Fruit fly (Drosophila melanogaster): ENCODE results near the gene CG8958.

DNA sequence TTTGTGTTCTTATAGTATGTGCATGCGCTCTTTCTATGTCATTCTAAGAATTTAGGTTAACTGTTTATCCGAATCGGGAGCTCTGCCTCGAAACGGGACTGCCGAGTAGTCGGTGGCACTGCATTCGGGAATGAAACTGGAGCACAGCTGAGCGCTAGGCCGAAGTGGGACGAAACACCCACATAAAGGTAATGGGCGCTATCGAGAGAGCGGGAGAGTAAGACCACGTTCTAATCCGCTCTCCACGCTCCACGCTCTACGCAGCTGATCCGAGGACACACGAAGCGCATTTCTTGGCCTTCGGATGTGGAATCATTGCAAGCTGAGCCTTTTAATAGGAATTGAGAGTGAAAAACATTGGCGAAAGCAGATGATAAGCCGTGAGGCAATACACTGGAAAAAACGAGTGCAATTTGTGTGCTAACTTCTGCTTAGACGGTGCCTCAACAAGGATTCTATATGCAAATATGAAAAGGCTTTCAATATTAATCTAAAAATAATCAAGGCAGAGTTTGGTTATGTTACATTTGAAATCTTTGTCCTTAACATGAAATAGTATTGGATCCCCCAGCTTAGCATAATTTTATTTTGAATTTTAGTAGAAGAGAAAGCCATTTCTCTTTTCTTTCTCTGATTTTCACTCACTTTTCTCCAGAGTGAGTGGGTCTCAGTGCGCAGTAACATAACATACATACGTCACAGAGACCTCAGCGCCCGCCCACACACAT lies 3.0 kb downstream of the CG8958 start:
- TF ChIP-seq CG14655 (GFP tag; optimal IDR thresholded peaks at IDR 0.05) (peak; percentile 21), EcR (GFP tag; optimal IDR thresholded peaks at IDR 0.05) (no peak), Ets98B (GFP tag; IDR thresholded peaks at IDR 0.05) (no peak), gl (tag; optimal IDR thresholded peaks at IDR 0.05) (no peak), CG12605 (GFP tag; IDR thresholded peaks at IDR 0.05) (0 out of 2 replicates have a peak, but pooled peaks have one; percentile 19), D1 (tag; optimal IDR thresholded peaks at IDR 0.05) (no peak), CG34367 (tag; optimal IDR thresholded peaks at IDR 0.05) (peak; percentile 14), rn (GFP tag; IDR thresholded peaks at IDR 0.05) (no peak)

Measured in whole organism, pupa.